Fruit fly (Drosophila melanogaster) whole organism, prepupa: ENCODE measurements around the gene Apc2.

Experiments
- Blimp-1 ChIP-seq: fragments of 200-800 bp; sonication (Bioruptor generic); optimal IDR thresholded peaks from 3 replicates; lab custom pipeline; 2017; ENCODE audit warnings: missing biosample characterization, missing genetic modification characterization, mild to moderate bottlenecking, moderate library complexity, missing genetic modification reagents
- CG10631 ChIP-seq: fragments of 200-800 bp; sonication (Bioruptor generic); optimal IDR thresholded peaks from 2 replicates; lab custom pipeline; 2016; ENCODE audit warnings: missing biosample characterization, missing genetic modification characterization
- CG11294 ChIP-seq: fragments of 200-800 bp; sonication (Bioruptor generic); IDR thresholded peaks from 2 replicates; pipeline ENCODE4 v1.3.6; 2022; ENCODE audit warnings: missing biosample characterization, missing genetic modification characterization
- CG11762 ChIP-seq: fragments of 200-800 bp; sonication (Bioruptor generic); optimal IDR thresholded peaks from 3 replicates; lab custom pipeline; 2016; ENCODE audit warnings: missing biosample characterization, missing genetic modification characterization; ENCODE audit not compliant: insufficient read depth
- CG11902 ChIP-seq: fragments of 200-800 bp; sonication (Bioruptor generic); optimal IDR thresholded peaks from 3 replicates; lab custom pipeline; 2016; ENCODE audit warnings: missing biosample characterization, missing genetic modification characterization
- CG15336 ChIP-seq: fragments of 200-800 bp; sonication (Bioruptor generic); IDR thresholded peaks from 2 replicates; pipeline ENCODE4 v1.3.6; 2022; ENCODE audit warnings: missing biosample characterization, missing genetic modification characterization
- CG16779 ChIP-seq: fragments of 200-800 bp; sonication (Bioruptor generic); optimal IDR thresholded peaks from 3 replicates; lab custom pipeline; 2017; ENCODE audit warnings: missing biosample characterization, mild to moderate bottlenecking, missing genetic modification characterization
- CG3032 ChIP-seq: fragments of 200-800 bp; optimal IDR thresholded peaks from 2 replicates; lab custom pipeline; 2019; ENCODE audit warnings: missing biosample characterization, mild to moderate bottlenecking, missing genetic modification characterization, moderate library complexity
- CG31627 ChIP-seq: fragments of 200-800 bp; sonication (Bioruptor generic); optimal IDR thresholded peaks from 3 replicates; lab custom pipeline; 2016; ENCODE audit warnings: missing biosample characterization, missing genetic modification characterization
- CG32006 ChIP-seq: fragments of 200-800 bp; sonication (Bioruptor generic); optimal IDR thresholded peaks from 3 replicates; lab custom pipeline; 2017; ENCODE audit warnings: missing biosample characterization, mild to moderate bottlenecking, missing genetic modification characterization
- CG6163 ChIP-seq: fragments of 200-800 bp; sonication (Bioruptor generic); IDR thresholded peaks from 3 replicates; pipeline ENCODE4 v1.3.6; 2022; ENCODE audit warnings: missing biosample characterization, missing genetic modification characterization
- CG6276 ChIP-seq: fragments of 200-800 bp; sonication (Bioruptor generic); optimal IDR thresholded peaks from 2 replicates; lab custom pipeline; 2017; ENCODE audit warnings: missing biosample characterization, mild to moderate bottlenecking, missing genetic modification characterization
- CG6792 ChIP-seq: fragments of 200-800 bp; sonication (Bioruptor generic); optimal IDR thresholded peaks from 3 replicates; lab custom pipeline; 2016; ENCODE audit warnings: missing biosample characterization, missing genetic modification characterization
- CG6808 ChIP-seq: fragments of 200-800 bp; sonication (Bioruptor generic); optimal IDR thresholded peaks from 3 replicates; lab custom pipeline; 2017; ENCODE audit warnings: missing biosample characterization, missing genetic modification characterization, mild to moderate bottlenecking, moderate library complexity, missing genetic modification reagents
- CG7368 ChIP-seq: fragments of 200-800 bp; sonication (Bioruptor generic); optimal IDR thresholded peaks from 3 replicates; lab custom pipeline; 2016; ENCODE audit warnings: missing biosample characterization, missing genetic modification characterization
- CG8119 ChIP-seq: fragments of 200-800 bp; sonication (Bioruptor generic); IDR thresholded peaks from 3 replicates; pipeline ENCODE4 v1.3.6; 2022; ENCODE audit warnings: missing biosample characterization, missing genetic modification characterization
- CG8319 ChIP-seq: fragments of 200-800 bp; sonication (Bioruptor generic); optimal IDR thresholded peaks from 3 replicates; lab custom pipeline; 2016; ENCODE audit warnings: missing biosample characterization, missing genetic modification characterization
- CG9139 ChIP-seq: fragments of 200-800 bp; sonication (Bioruptor generic); optimal IDR thresholded peaks from 3 replicates; lab custom pipeline; 2017; ENCODE audit warnings: missing biosample characterization, mild to moderate bottlenecking, missing genetic modification characterization
- Eip78C ChIP-seq: fragments of 200-800 bp; sonication (Bioruptor generic); peaks from one replicate; lab custom pipeline; 2016; ENCODE audit warnings: missing biosample characterization, missing genetic modification characterization
- Eip93F ChIP-seq: fragments of 200-800 bp; sonication (Bioruptor generic); optimal IDR thresholded peaks from 2 replicates; lab custom pipeline; 2016; ENCODE audit warnings: missing biosample characterization, mild to moderate bottlenecking, missing genetic modification characterization
- Ets96B ChIP-seq: fragments of 200-800 bp; optimal IDR thresholded peaks from 2 replicates; lab custom pipeline; 2019; ENCODE audit warnings: missing biosample characterization, mild to moderate bottlenecking, missing genetic modification characterization, moderate library complexity
- Hr38 ChIP-seq: sonication (Bioruptor generic); optimal IDR thresholded peaks from 2 replicates; lab custom pipeline; 2016; ENCODE audit warnings: missing biosample characterization, missing genetic modification characterization
- Hr39 ChIP-seq: fragments of 200-800 bp; sonication (Bioruptor generic); optimal IDR thresholded peaks from 2 replicates; lab custom pipeline; 2016; ENCODE audit warnings: missing biosample characterization, missing genetic modification characterization
- Hr4 ChIP-seq: fragments of 200-800 bp; sonication (Bioruptor generic); optimal IDR thresholded peaks from 3 replicates; lab custom pipeline; 2016; ENCODE audit warnings: missing biosample characterization, missing genetic modification characterization
- Lpt ChIP-seq: fragments of 200-800 bp; sonication (Bioruptor generic); optimal IDR thresholded peaks from 3 replicates; lab custom pipeline; 2016; ENCODE audit warnings: missing biosample characterization, missing genetic modification characterization
- Met ChIP-seq: fragments of 200-800 bp; sonication (Bioruptor generic); optimal IDR thresholded peaks from 3 replicates; lab custom pipeline; 2016; ENCODE audit warnings: missing biosample characterization, missing genetic modification characterization
- OdsH ChIP-seq: fragments of 200-800 bp; sonication (Bioruptor generic); optimal IDR thresholded peaks from 3 replicates; lab custom pipeline; 2016; ENCODE audit warnings: missing biosample characterization, missing genetic modification characterization
- Smox ChIP-seq: fragments of 200-800 bp; sonication (Bioruptor generic); optimal IDR thresholded peaks from 3 replicates; lab custom pipeline; 2016; ENCODE audit warnings: missing biosample characterization, missing genetic modification characterization
- Sox15 ChIP-seq: fragments of 200-800 bp; sonication (Bioruptor generic); optimal IDR thresholded peaks from 3 replicates; lab custom pipeline; 2016; ENCODE audit warnings: missing biosample characterization, missing genetic modification characterization
- achi ChIP-seq: fragments of 200-800 bp; sonication (Bioruptor generic); optimal IDR thresholded peaks from 3 replicates; lab custom pipeline; 2016; ENCODE audit warnings: missing biosample characterization, missing genetic modification characterization
- cyc ChIP-seq: fragments of 200-800 bp; sonication (Bioruptor generic); optimal IDR thresholded peaks from 3 replicates; lab custom pipeline; 2016; ENCODE audit warnings: missing biosample characterization, missing genetic modification characterization
- dac ChIP-seq: fragments of 200-800 bp; sonication (Bioruptor generic); optimal IDR thresholded peaks from 2 replicates; lab custom pipeline; 2017; ENCODE audit warnings: missing biosample characterization, mild to moderate bottlenecking, missing genetic modification characterization
- dsx ChIP-seq: fragments of 200-800 bp; optimal IDR thresholded peaks from 3 replicates; lab custom pipeline; 2019; ENCODE audit warnings: missing biosample characterization, mild to moderate bottlenecking, missing genetic modification characterization, moderate library complexity; ENCODE audit not compliant: poor library complexity, severe bottlenecking
- eg ChIP-seq: fragments of 200-800 bp; sonication (Bioruptor generic); IDR thresholded peaks from 3 replicates; pipeline ENCODE4 v1.3.6; 2022; ENCODE audit warnings: missing biosample characterization, missing genetic modification characterization
- esn ChIP-seq: fragments of 200-800 bp; sonication (Bioruptor generic); optimal IDR thresholded peaks from 2 replicates; lab custom pipeline; 2016; ENCODE audit warnings: missing biosample characterization, mild to moderate bottlenecking, missing genetic modification characterization, moderate library complexity
- fd59A ChIP-seq: fragments of 200-800 bp; sonication (Bioruptor generic); optimal IDR thresholded peaks from 2 replicates; lab custom pipeline; 2017; ENCODE audit warnings: missing biosample characterization, mild to moderate bottlenecking, missing genetic modification characterization, missing genetic modification reagents
- fkh ChIP-seq: fragments of 200-800 bp; sonication (Bioruptor generic); optimal IDR thresholded peaks from 3 replicates; lab custom pipeline; 2017; ENCODE audit warnings: missing biosample characterization, mild to moderate bottlenecking, missing genetic modification characterization, moderate library complexity
- net ChIP-seq: fragments of 200-800 bp; sonication (Bioruptor generic); optimal IDR thresholded peaks from 3 replicates; lab custom pipeline; 2016; ENCODE audit warnings: missing biosample characterization, missing genetic modification characterization
- pdm3 ChIP-seq: fragments of 200-800 bp; sonication (Bioruptor generic); optimal IDR thresholded peaks from 3 replicates; lab custom pipeline; 2016; ENCODE audit warnings: missing biosample characterization, missing genetic modification characterization
- salr ChIP-seq, 2 experiments: fragments of 200-800 bp; sonication (Bioruptor generic); optimal IDR thresholded peaks; 3 replicates each; lab custom pipeline; 2016 to 2018; ENCODE audit warnings: missing biosample characterization in 2 of 2, missing genetic modification characterization in 2 of 2, mild to moderate bottlenecking in 1 of 2
- ss ChIP-seq, 2 experiments: fragments of 200-800 bp; sonication (Bioruptor generic); optimal IDR thresholded peaks; 2 replicates in 1 of 2; 3 replicates in 1 of 2; lab custom pipeline; 2017 to 2018; ENCODE audit warnings: mild to moderate bottlenecking in 2 of 2, missing biosample characterization in 2 of 2, missing genetic modification characterization in 2 of 2, moderate library complexity in 1 of 2
- svp ChIP-seq: fragments of 200-800 bp; sonication (Bioruptor generic); peaks from one replicate; lab custom pipeline; 2016; ENCODE audit warnings: missing biosample characterization, missing genetic modification characterization
- topi ChIP-seq: fragments of 200-800 bp; sonication (Bioruptor generic); optimal IDR thresholded peaks from 3 replicates; lab custom pipeline; 2016; ENCODE audit warnings: missing biosample characterization, missing genetic modification characterization
- vri ChIP-seq: fragments of 200-800 bp; sonication (Bioruptor generic); optimal IDR thresholded peaks from 3 replicates; lab custom pipeline; 2016; ENCODE audit warnings: missing biosample characterization, mild to moderate bottlenecking, missing genetic modification characterization

The Apc2 gene

DNA sequence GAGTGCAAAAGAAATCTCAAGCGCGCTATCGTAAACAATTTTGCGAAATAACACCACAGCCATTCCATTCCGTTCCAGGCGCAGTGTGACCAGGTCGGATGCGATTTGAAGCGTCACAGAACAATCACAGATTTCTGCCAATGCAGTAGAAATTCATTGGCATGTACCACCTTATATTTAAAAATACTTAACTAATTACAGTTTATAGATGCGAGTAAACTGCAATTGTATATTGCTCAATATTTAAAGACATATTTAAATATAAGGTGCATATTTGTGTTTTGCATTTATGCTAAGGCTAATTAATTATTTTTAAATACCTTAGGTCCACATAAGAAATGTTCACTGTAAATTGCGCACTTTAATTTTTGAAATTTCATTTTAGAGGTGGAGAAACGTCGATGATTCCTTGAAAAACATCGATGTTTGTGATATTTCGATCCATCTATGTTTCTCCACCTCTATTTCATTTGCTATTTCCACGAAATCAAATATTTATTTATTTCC lies 29.7 kb downstream of the Apc2 start, which contains the start of the genes SMC6 and CG6204 (continued):
- TF ChIP-seq CG6808 (GFP tag; lab: Kevin White, UChicago): peak; percentile 90
- TF ChIP-seq CG31627 (GFP tag; lab: Kevin White, UChicago): peak; percentile 97
- TF ChIP-seq CG6276 (GFP tag; lab: Kevin White, UChicago): no peak
- peak; percentile 91 for TF ChIP-seq CG11294 (GFP tag; lab: Robert Waterston, UW)
- peak; percentile 95 for TF ChIP-seq topi
- TF ChIP-seq svp (GFP tag; lab: Kevin White, UChicago): peak; percentile 97
- TF ChIP-seq pdm3 (GFP tag; lab: Kevin White, UChicago): peak; percentile 97
- peak; percentile 97 for TF ChIP-seq OdsH
- peak; percentile 97 for TF ChIP-seq cyc (GFP tag; lab: Kevin White, UChicago)
- TF ChIP-seq Eip78C: peak; percentile 99
- peak; percentile 86 for TF ChIP-seq CG9139 (GFP tag; lab: Kevin White, UChicago)
- peak; percentile 96 for TF ChIP-seq CG11902 (GFP tag; lab: Kevin White, UChicago)
- TF ChIP-seq Hr39 (GFP tag; lab: Kevin White, UChicago): peak; percentile 96
- peak; percentile 97 for TF ChIP-seq Hr4 (GFP tag; lab: Kevin White, UChicago)

DNA sequence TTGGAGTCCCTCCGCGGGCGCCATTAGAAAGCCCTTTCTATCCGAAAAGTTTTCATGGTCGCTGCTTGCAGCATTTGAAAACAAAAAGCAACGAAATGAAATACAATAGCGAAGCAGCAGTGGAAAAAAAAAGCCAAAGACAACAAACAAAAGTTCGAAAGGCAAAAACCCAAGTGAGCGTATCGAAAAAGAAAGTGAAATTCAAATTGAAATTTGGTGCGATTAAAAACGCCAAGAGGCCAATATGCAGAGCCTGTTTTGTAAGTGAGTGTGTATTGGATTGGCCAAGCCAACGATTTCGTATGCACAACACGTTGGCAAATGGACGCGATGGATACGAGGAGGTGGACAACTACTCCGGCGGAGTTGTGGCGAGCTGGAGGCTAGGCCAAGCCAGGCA lies 39.0 kb downstream of the Apc2 start:
- TF ChIP-seq Blimp-1 (GFP tag; lab: Kevin White, UChicago) (peak; percentile 70), Met (GFP tag; lab: Kevin White, UChicago) (no peak), CG6276 (GFP tag; lab: Kevin White, UChicago) (no peak), eg (GFP tag; lab: Robert Waterston, UW) (peak; percentile 13; the same call in 1 of the 3 replicates), CG15336 (no peak), dac (GFP tag; lab: Kevin White, UChicago) (no peak), fkh (GFP tag; lab: Kevin White, UChicago) (no peak), CG9139 (GFP tag; lab: Kevin White, UChicago) (no peak), achi (GFP tag; lab: Kevin White, UChicago) (no peak)

DNA sequence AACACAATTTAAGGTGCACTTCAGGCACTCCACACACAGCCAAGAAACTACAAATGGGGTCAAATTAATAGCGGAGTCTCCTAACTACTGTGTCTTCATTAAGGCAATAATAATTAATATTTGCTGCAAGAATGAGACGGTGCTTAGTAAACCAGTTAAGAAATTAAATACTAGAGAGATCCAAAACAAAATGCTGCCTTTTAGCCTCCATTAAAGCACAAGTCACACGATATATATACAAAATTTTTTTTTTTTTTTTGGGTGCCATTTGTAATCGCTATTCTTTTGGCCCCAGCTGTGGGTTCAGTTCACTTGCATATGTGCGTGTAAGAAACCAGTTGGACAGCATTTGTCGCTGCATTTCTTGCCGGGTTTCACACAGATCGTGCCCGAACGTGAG lies 39.7 kb downstream of the Apc2 start:
- TF ChIP-seq CG6808 (GFP tag; lab: Kevin White, UChicago): peak; percentile 80
- peak; percentile 88 for TF ChIP-seq Lpt (GFP tag; lab: Kevin White, UChicago)
- TF ChIP-seq CG6792 (GFP tag; lab: Kevin White, UChicago): peak; percentile 84
- peak; percentile 98 for TF ChIP-seq Eip78C
- peak; percentile 85 for TF ChIP-seq net (GFP tag; lab: Kevin White, UChicago)
- TF ChIP-seq Smox (GFP tag; lab: Kevin White, UChicago): peak; percentile 81
- TF ChIP-seq Hr39 (GFP tag; lab: Kevin White, UChicago): peak; percentile 83
- peak; percentile 79 for TF ChIP-seq CG7368
- TF ChIP-seq CG15336: peak; percentile 94
- no peak for TF ChIP-seq Hr38
- TF ChIP-seq eg (GFP tag; lab: Robert Waterston, UW): peak; percentile 84
- TF ChIP-seq CG32006: peak; percentile 90
- peak; percentile 72 for TF ChIP-seq dsx (GFP tag; lab: Kevin White, UChicago)
- peak; percentile 69 for TF ChIP-seq CG11902 (GFP tag; lab: Kevin White, UChicago)
- peak; percentile 63; the same call in 1 of the 2 replicates for TF ChIP-seq CG11294 (GFP tag; lab: Robert Waterston, UW)
- TF ChIP-seq cyc (GFP tag; lab: Kevin White, UChicago): peak; percentile 76
- TF ChIP-seq CG16779 (tag; lab: Kevin White, UChicago): peak; percentile 78
- TF ChIP-seq CG8319 (GFP tag; lab: Kevin White, UChicago): peak; percentile 72
- TF ChIP-seq ss (GFP tag; optimal IDR thresholded peaks at IDR 0.05; lab: Kevin White, UChicago): peak; percentile 82 to 86
- peak; percentile 90 for TF ChIP-seq CG6276 (GFP tag; lab: Kevin White, UChicago)
- TF ChIP-seq Eip93F: peak; percentile 78
- TF ChIP-seq vri: peak; percentile 78
- peak; percentile 89 for TF ChIP-seq topi
- TF ChIP-seq CG31627 (GFP tag; lab: Kevin White, UChicago): peak; percentile 81
- peak; percentile 58 for TF ChIP-seq Ets96B (tag; lab: Kevin White, UChicago)
- TF ChIP-seq dac (GFP tag; lab: Kevin White, UChicago): peak; percentile 80
- TF ChIP-seq Sox15: peak; percentile 79
- TF ChIP-seq esn (GFP tag; lab: Kevin White, UChicago): peak; percentile 89
- peak; percentile 94 for TF ChIP-seq CG8119
- TF ChIP-seq salr (GFP tag; optimal IDR thresholded peaks at IDR 0.05; lab: Kevin White, UChicago): peak; percentile 18 to 76
- peak; percentile 80 for TF ChIP-seq CG6163 (GFP tag; lab: Robert Waterston, UW)
- TF ChIP-seq Blimp-1 (GFP tag; lab: Kevin White, UChicago): peak; percentile 31
- TF ChIP-seq CG3032 (tag; lab: Kevin White, UChicago): peak; percentile 71
- TF ChIP-seq CG10631 (GFP tag; lab: Kevin White, UChicago): peak; percentile 79
- peak; percentile 67 for TF ChIP-seq fd59A (GFP tag; lab: Kevin White, UChicago)
- TF ChIP-seq svp (GFP tag; lab: Kevin White, UChicago): peak; percentile 94
- TF ChIP-seq CG11762 (GFP tag; lab: Kevin White, UChicago): peak; percentile 85
